Worm (Caenorhabditis elegans) whole organism, L1 larva: ENCODE data around the gene irld-38.

Source experiments
- lin-39 ChIP-seq: fragments of 150-350 bp; optimal IDR thresholded peaks from 2 replicates; lab custom pipeline; 2014; ENCODE audit warnings: missing biosample characterization, missing genetic modification reagents, missing genetic modification characterization
- mdl-1 ChIP-seq, 2 experiments: fragments of 150-350 bp; optimal IDR thresholded peaks; 2 replicates each; lab custom pipeline; 2014 to 2017; ENCODE audit warnings: missing biosample characterization in 2 of 2, missing genetic modification characterization in 2 of 2, inconsistent platforms in 1 of 2
- ztf-11 ChIP-seq, 2 experiments: sonication (generic microtip); optimal IDR thresholded peaks; 2 replicates each; lab custom pipeline; 2016 to 2017; ENCODE audit warnings: missing genetic modification characterization in 2 of 2, missing biosample characterization in 1 of 2, missing compliant biosample characterization in 1 of 2

ce11 chrV:3081471-3081870 is 49.2 kb upstream of the irld-38 start, which contains the start of gene srt-7:
- TF ChIP-seq lin-39 (tag; lab: Kevin White, UChicago) (no peak), mdl-1 (tag; optimal IDR thresholded peaks at IDR 0.05; lab: Kevin White, UChicago) (no peak), ztf-11 (tag; optimal IDR thresholded peaks at IDR 0.05; lab: Kevin White, UChicago) (no peak)
